Worm (Caenorhabditis elegans) whole organism, young adult: ENCODE data around the gene Y41C4A.8.

ENCODE experiments used
- B0261.1 ChIP-seq: sonication (generic microtip); optimal IDR thresholded peaks from 2 replicates; lab custom pipeline; 2016; ENCODE audit warnings: mild to moderate bottlenecking, missing genetic modification characterization, moderate library complexity, missing compliant biosample characterization
- B0336.3 ChIP-seq: fragments of 200-800 bp; sonication (Bioruptor generic); IDR thresholded peaks from 2 replicates; pipeline ENCODE4 v1.3.6; 2022; ENCODE audit warnings: missing genetic modification characterization, missing compliant biosample characterization
- C17E4.6 ChIP-seq: fragments of 200-800 bp; sonication (Bioruptor generic); IDR thresholded peaks from 2 replicates; pipeline ENCODE4 v1.3.6; 2022; ENCODE audit warnings: missing genetic modification reagents, missing genetic modification characterization, missing compliant biosample characterization
- F10E7.11 ChIP-seq: sonication (generic microtip); optimal IDR thresholded peaks from 2 replicates; lab custom pipeline; 2017; ENCODE audit warnings: mild to moderate bottlenecking, missing genetic modification characterization, moderate library complexity, missing compliant biosample characterization
- F52B5.7 ChIP-seq: sonication (generic microtip); optimal IDR thresholded peaks from 2 replicates; lab custom pipeline; 2016; ENCODE audit warnings: mild to moderate bottlenecking, missing genetic modification characterization, missing compliant biosample characterization
- F57A8.1 ChIP-seq: fragments of 200-800 bp; sonication (Bioruptor generic); optimal IDR thresholded peaks from 2 replicates; lab custom pipeline; 2018; ENCODE audit warnings: mild to moderate bottlenecking, missing genetic modification characterization, moderate library complexity, missing compliant biosample characterization
- T07F8.4 ChIP-seq: sonication (generic microtip); optimal IDR thresholded peaks from 2 replicates; lab custom pipeline; 2016; ENCODE audit warnings: mild to moderate bottlenecking, missing genetic modification characterization, moderate library complexity, missing compliant biosample characterization
- T26A5.8 ChIP-seq: sonication (generic microtip); optimal IDR thresholded peaks from 2 replicates; lab custom pipeline; 2016; ENCODE audit warnings: missing genetic modification characterization, missing compliant biosample characterization
- Y53G8AR.9 ChIP-seq: fragments of 200-800 bp; sonication (Bioruptor generic); conservative IDR thresholded peaks from 2 replicates; pipeline ENCODE4 v1.3.6; 2022; ENCODE audit warnings: missing genetic modification reagents, missing genetic modification characterization, missing compliant biosample characterization
- ZK185.1 ChIP-seq: sonication (generic microtip); optimal IDR thresholded peaks from 2 replicates; lab custom pipeline; 2016; ENCODE audit warnings: mild to moderate bottlenecking, missing genetic modification characterization, missing compliant biosample characterization; ENCODE audit not compliant: poor library complexity, severe bottlenecking
- aptf-2 ChIP-seq: fragments of 200-800 bp; sonication (Bioruptor generic); conservative IDR thresholded peaks from 2 replicates; pipeline ENCODE4 v1.3.6; 2022; ENCODE audit warnings: missing genetic modification reagents, missing genetic modification characterization, missing compliant biosample characterization
- aptf-3 ChIP-seq: fragments of 200-800 bp; sonication (Bioruptor generic); IDR thresholded peaks from 2 replicates; pipeline ENCODE4 v1.3.6; 2022; ENCODE audit warnings: missing genetic modification characterization, missing compliant biosample characterization
- attf-3 ChIP-seq: fragments of 200-800 bp; sonication (Bioruptor generic); conservative IDR thresholded peaks from 2 replicates; pipeline ENCODE4 v1.3.6; 2022; ENCODE audit warnings: missing genetic modification reagents, missing genetic modification characterization, missing compliant biosample characterization
- bed-2 ChIP-seq: fragments of 200-800 bp; sonication (Bioruptor generic); IDR thresholded peaks from 2 replicates; pipeline ENCODE4 v1.3.6; 2022; ENCODE audit warnings: missing genetic modification reagents, missing genetic modification characterization, missing compliant biosample characterization
- ceh-100 ChIP-seq: fragments of 200-800 bp; sonication (Bioruptor generic); IDR thresholded peaks from 2 replicates; pipeline ENCODE4 v1.3.6; 2022; ENCODE audit warnings: missing genetic modification reagents, missing genetic modification characterization, missing compliant biosample characterization
- ceh-58 ChIP-seq: fragments of 200-800 bp; sonication (Bioruptor generic); IDR thresholded peaks from 2 replicates; pipeline ENCODE4 v1.3.6; 2022; ENCODE audit warnings: missing genetic modification characterization, missing compliant biosample characterization
- ceh-91 ChIP-seq: fragments of 200-800 bp; sonication (Bioruptor generic); IDR thresholded peaks from 2 replicates; pipeline ENCODE4 v1.3.6; 2022; ENCODE audit warnings: missing genetic modification reagents, missing genetic modification characterization, missing compliant biosample characterization
- dox-1 ChIP-seq: fragments of 200-800 bp; sonication (Bioruptor generic); IDR thresholded peaks from 2 replicates; pipeline ENCODE4 v1.3.6; 2022; ENCODE audit warnings: missing genetic modification reagents, missing genetic modification characterization, missing compliant biosample characterization
- egrh-3 ChIP-seq: fragments of 200-800 bp; sonication (Bioruptor generic); IDR thresholded peaks from 2 replicates; pipeline ENCODE4 v1.3.6; 2022; ENCODE audit warnings: missing genetic modification reagents, missing genetic modification characterization, missing compliant biosample characterization
- ekl-4 ChIP-seq: fragments of 200-800 bp; sonication (Bioruptor generic); IDR thresholded peaks from 2 replicates; pipeline ENCODE4 v1.3.6; 2022; ENCODE audit warnings: missing genetic modification reagents, missing genetic modification characterization, missing compliant biosample characterization
- gei-17 ChIP-seq: fragments of 200-800 bp; sonication (Bioruptor generic); optimal IDR thresholded peaks from 2 replicates; lab custom pipeline; 2018; ENCODE audit warnings: mild to moderate bottlenecking, missing genetic modification characterization, missing compliant biosample characterization
- hrde-1 ChIP-seq: sonication (generic microtip); optimal IDR thresholded peaks from 2 replicates; lab custom pipeline; 2016; ENCODE audit warnings: missing genetic modification characterization, mild to moderate bottlenecking, missing compliant biosample characterization, moderate library complexity, missing genotype, missing genetic modification reagents, borderline replicate concordance
- let-607 ChIP-seq, 2 experiments: fragments of 200-800 bp in 1 of 2; sonication (Bioruptor generic) in 1 of 2; sonication (generic microtip) in 1 of 2; optimal IDR thresholded peaks; 2 replicates each; lab custom pipeline; 2016 to 2018; ENCODE audit warnings: mild to moderate bottlenecking in 2 of 2, missing compliant biosample characterization in 2 of 2, missing genetic modification characterization in 2 of 2, moderate library complexity in 2 of 2, missing genotype in 1 of 2
- lin-40 ChIP-seq: sonication (generic microtip); optimal IDR thresholded peaks from 2 replicates; lab custom pipeline; 2016; ENCODE audit warnings: missing genetic modification characterization, mild to moderate bottlenecking, missing compliant biosample characterization, missing genotype, missing genetic modification reagents
- lir-1 ChIP-seq: fragments of 200-800 bp; sonication (Bioruptor generic); conservative IDR thresholded peaks from 2 replicates; pipeline ENCODE4 v1.3.6; 2022; ENCODE audit warnings: missing genetic modification reagents, missing genetic modification characterization, missing compliant biosample characterization
- lsy-27 ChIP-seq: sonication (generic microtip); optimal IDR thresholded peaks from 2 replicates; lab custom pipeline; 2017; ENCODE audit warnings: missing genetic modification characterization, mild to moderate bottlenecking, missing compliant biosample characterization, antibody characterized with exemption, missing genotype, borderline replicate concordance; ENCODE audit not compliant: insufficient read depth
- madf-10 ChIP-seq: sonication (generic microtip); optimal IDR thresholded peaks from 2 replicates; lab custom pipeline; 2016; ENCODE audit warnings: mild to moderate bottlenecking, missing genetic modification characterization, missing compliant biosample characterization
- madf-6 ChIP-seq: fragments of 200-800 bp; sonication (Bioruptor generic); IDR thresholded peaks from 2 replicates; pipeline ENCODE4 v1.3.6; 2022; ENCODE audit warnings: missing genetic modification reagents, missing genetic modification characterization, missing compliant biosample characterization
- madf-8 ChIP-seq: fragments of 200-800 bp; sonication (Bioruptor generic); conservative IDR thresholded peaks from 2 replicates; pipeline ENCODE4 v1.3.6; 2022; ENCODE audit warnings: missing genetic modification reagents, missing genetic modification characterization, missing compliant biosample characterization
- mcd-1 ChIP-seq: fragments of 200-800 bp; sonication (Bioruptor generic); IDR thresholded peaks from 2 replicates; pipeline ENCODE4 v1.3.6; 2022; ENCODE audit warnings: missing genetic modification reagents, missing genetic modification characterization, missing compliant biosample characterization
- mxl-1 ChIP-seq: sonication (generic microtip); optimal IDR thresholded peaks from 2 replicates; lab custom pipeline; 2016; ENCODE audit warnings: missing genetic modification characterization, missing compliant biosample characterization
- nfya-1 ChIP-seq: sonication (generic microtip); optimal IDR thresholded peaks from 2 replicates; lab custom pipeline; 2017; ENCODE audit warnings: antibody characterized with exemption, missing compliant biosample characterization, missing genetic modification characterization, borderline replicate concordance; ENCODE audit not compliant: insufficient read depth
- nhr-120 ChIP-seq: fragments of 200-800 bp; sonication (Bioruptor generic); IDR thresholded peaks from 2 replicates; pipeline ENCODE4 v1.3.6; 2022; ENCODE audit warnings: missing genetic modification characterization, missing compliant biosample characterization
- nhr-90 ChIP-seq: sonication (generic microtip); optimal IDR thresholded peaks from 2 replicates; lab custom pipeline; 2016; ENCODE audit warnings: missing genotype, mild to moderate bottlenecking, missing genetic modification characterization, missing compliant biosample characterization
- pha-4 ChIP-seq: fragments of 150-350 bp; sonication (generic microtip); optimal IDR thresholded peaks from 2 replicates; lab custom pipeline; 2014; ENCODE audit warnings: missing biosample characterization, missing genetic modification reagents, missing genetic modification characterization
- repo-1 ChIP-seq: sonication (generic microtip); optimal IDR thresholded peaks from 2 replicates; lab custom pipeline; 2017; ENCODE audit warnings: mild to moderate bottlenecking, missing genetic modification characterization, missing compliant biosample characterization
- rpc-1 ChIP-seq, 2 experiments: fragments of 150-350 bp in 1 of 2; sonication (generic microtip) in 1 of 2; optimal IDR thresholded peaks; 2 replicates each; lab custom pipeline; 2014 to 2018; ENCODE audit warnings: missing biosample characterization in 1 of 2, missing genetic modification characterization in 1 of 2, missing genetic modification reagents in 1 of 2, missing genotype in 1 of 2
- sptf-2 ChIP-seq: fragments of 200-800 bp; sonication (Bioruptor generic); optimal IDR thresholded peaks from 2 replicates; lab custom pipeline; 2018; ENCODE audit warnings: mild to moderate bottlenecking, missing genetic modification characterization, missing compliant biosample characterization
- tbp1 ChIP-seq: fragments of 200-800 bp; sonication (Bioruptor generic); optimal IDR thresholded peaks from 2 replicates; lab custom pipeline; 2018; ENCODE audit warnings: mild to moderate bottlenecking, missing genetic modification characterization, missing compliant biosample characterization
- xnd-1 ChIP-seq: sonication (generic microtip); optimal IDR thresholded peaks from 2 replicates; lab custom pipeline; 2016; ENCODE audit warnings: missing genotype, missing genetic modification reagents, missing genetic modification characterization, missing compliant biosample characterization
- zim-3 ChIP-seq: sonication (generic microtip); optimal IDR thresholded peaks from 2 replicates; lab custom pipeline; 2017; ENCODE audit warnings: mild to moderate bottlenecking, missing genetic modification characterization, moderate library complexity, missing compliant biosample characterization
- ztf-18 ChIP-seq: sonication (generic microtip); optimal IDR thresholded peaks from 2 replicates; lab custom pipeline; 2016; ENCODE audit warnings: missing genotype, mild to moderate bottlenecking, missing genetic modification characterization, missing compliant biosample characterization
- ztf-25 ChIP-seq: fragments of 200-800 bp; sonication (Bioruptor generic); IDR thresholded peaks from 2 replicates; pipeline ENCODE4 v1.3.6; 2022; ENCODE audit warnings: missing genetic modification reagents, missing genetic modification characterization, missing compliant biosample characterization
- ztf-28 ChIP-seq: fragments of 200-800 bp; sonication (Bioruptor generic); IDR thresholded peaks from 2 replicates; pipeline ENCODE4 v1.3.6; 2022; ENCODE audit warnings: missing genetic modification reagents, missing genetic modification characterization, missing compliant biosample characterization

Y41C4A.8 gene

DNA sequence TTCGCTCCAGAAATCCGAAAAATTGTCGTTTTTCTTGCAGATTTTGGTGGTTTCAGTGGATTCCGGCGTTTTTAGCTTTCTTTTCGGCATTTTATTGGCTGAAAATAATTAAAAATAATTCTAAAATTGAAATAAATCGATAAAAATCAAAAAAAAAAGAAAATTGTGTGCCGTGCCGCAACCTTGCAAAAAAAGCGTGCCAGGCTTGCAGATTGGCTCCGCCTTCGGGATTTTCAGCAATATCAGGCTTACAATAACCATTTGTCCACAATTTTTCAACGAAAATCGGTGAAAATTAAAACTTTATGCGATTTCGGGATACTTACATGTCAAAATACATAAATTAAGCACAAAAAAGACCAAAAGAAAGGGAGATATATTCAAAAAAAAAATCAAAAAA is 9.9 kb upstream of the Y41C4A.8 start, which contains the start of gene Y41C4A.9 (continued):
- TF ChIP-seq F52B5.7 (tag; lab: Kevin White, UChicago) (no peak), aptf-2 (no peak), T26A5.8 (no peak), lsy-27 (tag; lab: Kevin White, UChicago) (no peak), ceh-58 (GFP tag; lab: Robert Waterston, UW) (no peak), dox-1 (GFP tag; lab: Robert Waterston, UW) (no peak), aptf-3 (GFP tag; lab: Robert Waterston, UW) (no peak), zim-3 (tag; lab: Kevin White, UChicago) (no peak), lin-40 (tag; lab: Kevin White, UChicago) (no peak), ZK185.1 (tag; lab: Kevin White, UChicago) (no peak), gei-17 (GFP tag; lab: Kevin White, UChicago) (no peak), ztf-18 (no peak), mcd-1 (GFP tag; lab: Robert Waterston, UW) (peak; percentile 69), bed-2 (GFP tag; lab: Robert Waterston, UW) (no peak), sptf-2 (GFP tag; lab: Kevin White, UChicago) (no peak), madf-8 (no peak), hrde-1 (no peak), mxl-1 (tag; lab: Kevin White, UChicago) (no peak), C17E4.6 (GFP tag; lab: Robert Waterston, UW) (no peak), repo-1 (tag; lab: Kevin White, UChicago) (no peak), madf-10 (no peak), attf-3 (GFP tag; lab: Robert Waterston, UW) (no peak), T07F8.4 (tag; lab: Kevin White, UChicago) (no peak), ekl-4 (GFP tag; lab: Robert Waterston, UW) (no peak; the same call in 1 of the 2 replicates), Y53G8AR.9 (GFP tag; lab: Robert Waterston, UW) (0 out of 2 replicates have a peak, but pooled peaks have one; percentile 54), tbp1 (GFP tag; lab: Kevin White, UChicago) (peak; percentile 22), lir-1 (no peak), B0261.1 (no peak), ztf-28 (0 out of 2 replicates have a peak, but pooled peaks have one; percentile 19), ztf-25 (GFP tag; lab: Robert Waterston, UW) (no peak), F57A8.1 (GFP tag; lab: Kevin White, UChicago) (no peak), F10E7.11 (no peak), pha-4 (tag; lab: Kevin White, UChicago) (no peak), let-607 (tag; optimal IDR thresholded peaks at IDR 0.05; lab: Kevin White, UChicago) (no peak), ceh-100 (no peak), rpc-1 (optimal IDR thresholded peaks at IDR 0.05; lab: Kevin White, UChicago) (peak; percentile 2), rpc-1 (tag; optimal IDR thresholded peaks at IDR 0.05; lab: Kevin White, UChicago) (no peak), madf-6 (peak; percentile 58), nhr-120 (no peak), xnd-1 (tag; lab: Kevin White, UChicago) (no peak), nfya-1 (tag; lab: Kevin White, UChicago) (no peak), egrh-3 (GFP tag; lab: Robert Waterston, UW) (no peak), nhr-90 (tag; lab: Kevin White, UChicago) (no peak), B0336.3 (GFP tag; lab: Robert Waterston, UW) (no peak), ceh-91 (no peak)
